Fruit fly (Drosophila melanogaster) whole organism, embryonic: Measurements from ENCODE around the gene NdufV3.
A peak's percentile ranks its signal among the peaks of the same experiment; 100 is the strongest.

Experiments
- Ada2b ChIP-seq: fragments of 200-800 bp; sonication (Bioruptor generic); IDR thresholded peaks from 2 replicates; pipeline ENCODE4 v1.3.6; 2022; ENCODE audit warnings: missing biosample characterization, missing genetic modification characterization
- BEAF-32 ChIP-seq: fragments of 200-800 bp; sonication (Bioruptor generic); optimal IDR thresholded peaks from 3 replicates; lab custom pipeline; 2017; ENCODE audit warnings: missing biosample characterization, missing genetic modification characterization, mild to moderate bottlenecking, moderate library complexity, missing genetic modification reagents
- CG10147 ChIP-seq: fragments of 200-800 bp; sonication (Bioruptor generic); optimal IDR thresholded peaks from 2 replicates; lab custom pipeline; 2019; ENCODE audit warnings: missing biosample characterization, mild to moderate bottlenecking, missing genetic modification characterization, moderate library complexity
- CG11695 ChIP-seq: fragments of 200-800 bp; sonication (Bioruptor generic); IDR thresholded peaks from 3 replicates; pipeline ENCODE4 v1.3.6; 2022; ENCODE audit warnings: missing biosample characterization, missing genetic modification characterization
- CG1233 ChIP-seq: fragments of 200-800 bp; sonication (Bioruptor generic); optimal IDR thresholded peaks from 4 replicates; lab custom pipeline; 2018; ENCODE audit warnings: missing biosample characterization, mild to moderate bottlenecking, missing genetic modification characterization
- CG13287 ChIP-seq: fragments of 200-800 bp; sonication (Bioruptor generic); IDR thresholded peaks from 2 replicates; pipeline ENCODE4 v1.3.6; 2022; ENCODE audit warnings: missing biosample characterization, missing genetic modification characterization; ENCODE audit not compliant: partially characterized antibody
- CG13894 ChIP-seq: fragments of 200-800 bp; sonication (Bioruptor generic); optimal IDR thresholded peaks from 3 replicates; lab custom pipeline; 2018; ENCODE audit warnings: missing biosample characterization, mild to moderate bottlenecking, missing genetic modification characterization, moderate library complexity
- CG16813 ChIP-seq: fragments of 200-800 bp; sonication (Bioruptor generic); IDR thresholded peaks from 3 replicates; pipeline ENCODE4 v1.3.6; 2022; ENCODE audit warnings: missing biosample characterization, missing genetic modification characterization; ENCODE audit not compliant: partially characterized antibody
- CG2116 ChIP-seq: fragments of 200-800 bp; sonication (Bioruptor generic); optimal IDR thresholded peaks from 3 replicates; lab custom pipeline; 2018; ENCODE audit warnings: missing biosample characterization, mild to moderate bottlenecking, missing genetic modification characterization
- CG32532 ChIP-seq: fragments of 200-800 bp; sonication (Bioruptor generic); IDR thresholded peaks from 2 replicates; pipeline ENCODE4 v1.3.6; 2022; ENCODE audit warnings: missing biosample characterization, missing genetic modification characterization
- CG34422 ChIP-seq: fragments of 200-800 bp; sonication (Bioruptor generic); IDR thresholded peaks from 3 replicates; pipeline ENCODE4 v1.3.6; 2022; ENCODE audit warnings: missing biosample characterization, missing genetic modification characterization
- CG3847 ChIP-seq: fragments of 200-800 bp; sonication (Bioruptor generic); IDR thresholded peaks from 2 replicates; pipeline ENCODE4 v1.3.6; 2022; ENCODE audit warnings: missing biosample characterization, missing genetic modification characterization
- CG4854 ChIP-seq: fragments of 200-800 bp; sonication (Bioruptor generic); optimal IDR thresholded peaks from 2 replicates; lab custom pipeline; 2016; ENCODE audit warnings: missing biosample characterization, missing genetic modification characterization, inconsistent platforms
- CG6689 ChIP-seq: fragments of 200-800 bp; sonication (Bioruptor generic); IDR thresholded peaks from 2 replicates; pipeline ENCODE4 v1.3.6; 2022; ENCODE audit warnings: missing biosample characterization, missing genetic modification characterization
- CG8359 ChIP-seq: fragments of 200-800 bp; sonication (Bioruptor generic); optimal IDR thresholded peaks from 2 replicates; lab custom pipeline; 2017; ENCODE audit warnings: missing biosample characterization, mild to moderate bottlenecking, missing genetic modification characterization, borderline replicate concordance
- CG8944 ChIP-seq: fragments of 200-800 bp; sonication (Bioruptor generic); optimal IDR thresholded peaks from 3 replicates; lab custom pipeline; 2016; ENCODE audit warnings: missing biosample characterization, missing genetic modification characterization
- Dll ChIP-seq: fragments of 200-800 bp; sonication (Bioruptor generic); IDR thresholded peaks from 4 replicates; pipeline ENCODE4 v1.3.6; 2022; ENCODE audit warnings: missing biosample characterization, missing genetic modification characterization; ENCODE audit not compliant: partially characterized antibody
- Dref ChIP-seq: fragments of 200-800 bp; sonication (Bioruptor generic); IDR thresholded peaks from 2 replicates; pipeline ENCODE4 v1.3.6; 2022; ENCODE audit warnings: missing biosample characterization, missing genetic modification characterization
- Elba2 ChIP-seq: fragments of 200-800 bp; sonication (Bioruptor generic); optimal IDR thresholded peaks from 3 replicates; lab custom pipeline; 2016; ENCODE audit warnings: missing biosample characterization, missing genetic modification characterization
- Fer3 ChIP-seq: fragments of 200-800 bp; sonication (Bioruptor generic); optimal IDR thresholded peaks from 2 replicates; lab custom pipeline; 2018; ENCODE audit warnings: missing biosample characterization, mild to moderate bottlenecking, missing genetic modification characterization, moderate library complexity
- Hmx ChIP-seq: fragments of 200-800 bp; sonication (Bioruptor generic); optimal IDR thresholded peaks from 2 replicates; lab custom pipeline; 2016; ENCODE audit warnings: missing biosample characterization, missing genetic modification characterization
- Myb ChIP-seq: fragments of 200-800 bp; sonication (Bioruptor generic); optimal IDR thresholded peaks from 2 replicates; lab custom pipeline; 2016; ENCODE audit warnings: missing biosample characterization, missing genetic modification characterization
- Opbp ChIP-seq: fragments of 200-800 bp; sonication (Bioruptor generic); IDR thresholded peaks from 3 replicates; pipeline ENCODE4 v1.3.6; 2022; ENCODE audit warnings: missing biosample characterization, missing genetic modification characterization; ENCODE audit not compliant: partially characterized antibody
- PHDP ChIP-seq: fragments of 200-800 bp; sonication (Bioruptor generic); optimal IDR thresholded peaks from 3 replicates; lab custom pipeline; 2018; ENCODE audit warnings: missing biosample characterization, mild to moderate bottlenecking, missing genetic modification characterization, moderate library complexity
- Pdp1 ChIP-seq, 2 experiments: fragments of 200-800 bp; sonication (Bioruptor generic); optimal IDR thresholded peaks; 3 replicates each; lab custom pipeline; 2016; ENCODE audit warnings: missing biosample characterization in 2 of 2, missing genetic modification characterization in 2 of 2, mild to moderate bottlenecking in 1 of 2, moderate library complexity in 1 of 2
- Ravus ChIP-seq: fragments of 200-800 bp; sonication (Bioruptor generic); IDR thresholded peaks from 2 replicates; pipeline ENCODE4 v1.3.6; 2022; ENCODE audit warnings: missing biosample characterization, missing genetic modification characterization
- Scr ChIP-seq: fragments of 200-800 bp; sonication (Bioruptor generic); IDR thresholded peaks from 2 replicates; pipeline ENCODE4 v1.3.6; 2022; ENCODE audit warnings: missing biosample characterization, missing genetic modification characterization; ENCODE audit not compliant: partially characterized antibody
- Sin3A ChIP-seq: fragments of >200 bp; optimal IDR thresholded peaks from 2 replicates; lab custom pipeline; 2018
- Stat92E ChIP-seq, 3 experiments: fragments of >200 bp in 2 of 3; fragments of 200-800 bp in 1 of 3; sonication (Bioruptor generic) in 1 of 3; optimal IDR thresholded peaks; 2 replicates each; lab custom pipeline; 2017 to 2019; ENCODE audit warnings: missing biosample characterization in 3 of 3, missing genetic modification characterization in 3 of 3, mild to moderate bottlenecking in 1 of 3, moderate library complexity in 1 of 3
- bab2 ChIP-seq: fragments of 200-800 bp; sonication (Bioruptor generic); optimal IDR thresholded peaks from 2 replicates; lab custom pipeline; 2016; ENCODE audit warnings: missing biosample characterization, missing genetic modification characterization
- bigmax ChIP-seq: fragments of 200-800 bp; sonication (Bioruptor generic); optimal IDR thresholded peaks from 2 replicates; lab custom pipeline; 2018; ENCODE audit warnings: missing biosample characterization, mild to moderate bottlenecking, missing genetic modification characterization
- dpn ChIP-seq, 2 experiments: fragments of 200-800 bp; sonication (Bioruptor generic); optimal IDR thresholded peaks; 3 replicates each; lab custom pipeline; 2016; ENCODE audit warnings: missing biosample characterization in 2 of 2, missing genetic modification characterization in 2 of 2
- fd64A ChIP-seq: fragments of 200-800 bp; sonication (Bioruptor generic); optimal IDR thresholded peaks from 3 replicates; lab custom pipeline; 2018; ENCODE audit warnings: missing biosample characterization, mild to moderate bottlenecking, missing genetic modification characterization
- gsb-n ChIP-seq: fragments of 200-800 bp; sonication (Bioruptor generic); optimal IDR thresholded peaks from 3 replicates; lab custom pipeline; 2018; ENCODE audit warnings: missing biosample characterization, mild to moderate bottlenecking, missing genetic modification characterization
- her ChIP-seq: fragments of 200-800 bp; sonication (Bioruptor generic); optimal IDR thresholded peaks from 2 replicates; lab custom pipeline; 2016; ENCODE audit warnings: missing biosample characterization, missing genetic modification characterization
- inv ChIP-seq: fragments of 200-800 bp; sonication (Bioruptor generic); IDR thresholded peaks from 2 replicates; pipeline ENCODE4 v1.3.6; 2022; ENCODE audit warnings: missing biosample characterization, missing genetic modification characterization; ENCODE audit not compliant: partially characterized antibody
- jigr1 ChIP-seq: fragments of 200-800 bp; sonication (Bioruptor generic); IDR thresholded peaks from 3 replicates; pipeline ENCODE4 v1.3.6; 2022; ENCODE audit warnings: missing biosample characterization, missing genetic modification characterization
- nom ChIP-seq: fragments of 200-800 bp; sonication (Bioruptor generic); optimal IDR thresholded peaks from 2 replicates; lab custom pipeline; 2017; ENCODE audit warnings: missing biosample characterization, missing genetic modification characterization, mild to moderate bottlenecking, moderate library complexity, missing genetic modification reagents
- p53 ChIP-seq: fragments of 200-800 bp; sonication (Bioruptor generic); optimal IDR thresholded peaks from 2 replicates; lab custom pipeline; 2016; ENCODE audit warnings: missing biosample characterization, missing genetic modification characterization
- pho ChIP-seq: fragments of 200-800 bp; sonication (Bioruptor generic); optimal IDR thresholded peaks from 2 replicates; lab custom pipeline; 2016; ENCODE audit warnings: missing biosample characterization, missing genetic modification characterization
- phol ChIP-seq: fragments of 200-800 bp; sonication (Bioruptor generic); optimal IDR thresholded peaks from 3 replicates; lab custom pipeline; 2018; ENCODE audit warnings: missing biosample characterization, mild to moderate bottlenecking, missing genetic modification characterization, moderate library complexity
- ranshi ChIP-seq: fragments of 200-800 bp; sonication (Bioruptor generic); IDR thresholded peaks from 2 replicates; pipeline ENCODE4 v1.3.6; 2022; ENCODE audit warnings: missing biosample characterization, missing genetic modification characterization
- repo ChIP-seq: fragments of 200-800 bp; sonication (Bioruptor generic); optimal IDR thresholded peaks from 2 replicates; lab custom pipeline; 2016; ENCODE audit warnings: missing biosample characterization, missing genetic modification characterization
- row ChIP-seq: fragments of 200-800 bp; sonication (Bioruptor generic); IDR thresholded peaks from 3 replicates; pipeline ENCODE4 v1.3.6; 2022; ENCODE audit warnings: missing biosample characterization, missing genetic modification characterization
- run ChIP-seq: fragments of 200-800 bp; sonication (Bioruptor generic); optimal IDR thresholded peaks from 3 replicates; lab custom pipeline; 2018; ENCODE audit warnings: missing biosample characterization, mild to moderate bottlenecking, missing genetic modification characterization
- sna ChIP-seq: fragments of 200-800 bp; sonication (Bioruptor generic); IDR thresholded peaks from 2 replicates; pipeline ENCODE4 v1.3.6; 2022; ENCODE audit warnings: missing biosample characterization, missing genetic modification characterization; ENCODE audit not compliant: partially characterized antibody
- sob ChIP-seq: fragments of 200-800 bp; sonication (Bioruptor generic); IDR thresholded peaks from 2 replicates; pipeline ENCODE4 v1.3.6; 2022; ENCODE audit warnings: missing biosample characterization, missing genetic modification characterization
- stc ChIP-seq: fragments of 200-800 bp; sonication (Bioruptor generic); IDR thresholded peaks from 2 replicates; pipeline ENCODE4 v1.3.6; 2022; ENCODE audit warnings: missing biosample characterization, missing genetic modification characterization
- unc-4 ChIP-seq: fragments of 200-800 bp; sonication (Bioruptor generic); IDR thresholded peaks from 2 replicates; pipeline ENCODE4 v1.3.6; 2022; ENCODE audit warnings: missing biosample characterization, missing genetic modification characterization; ENCODE audit not compliant: partially characterized antibody

Gene NdufV3

dm6 chrX:11355708-11356174 is 5.9 kb downstream of the NdufV3 start, which contains the start of gene dsh (continued):
- TF ChIP-seq CG13894 (tag; lab: Kevin White, UChicago) (no peak), pho (GFP tag; lab: Kevin White, UChicago) (no peak), inv (peak; percentile 38; the same call in 1 of the 2 replicates), CG10147 (GFP tag; lab: Kevin White, UChicago) (no peak), Stat92E (GFP tag; optimal IDR thresholded peaks at IDR 0.05; lab: Kevin White, UChicago) (peak in 1 of 3 experiments; percentile 1), CG13287 (GFP tag; lab: Robert Waterston, UW) (peak; percentile 68), fd64A (GFP tag; lab: Kevin White, UChicago) (no peak), Dref (GFP tag; lab: Robert Waterston, UW) (peak; percentile 61), Hmx (GFP tag; lab: Kevin White, UChicago) (no peak), ranshi (GFP tag; lab: Robert Waterston, UW) (no peak), nom (GFP tag; lab: Kevin White, UChicago) (peak; percentile 41), row (GFP tag; lab: Robert Waterston, UW) (peak; percentile 60), CG4854 (GFP tag; lab: Kevin White, UChicago) (no peak), Scr (GFP tag; lab: Robert Waterston, UW) (peak; percentile 59), CG6689 (GFP tag; lab: Robert Waterston, UW) (peak; percentile 23; the same call in 1 of the 2 replicates), CG3847 (GFP tag; lab: Robert Waterston, UW) (peak; percentile 58), Elba2 (GFP tag; lab: Kevin White, UChicago) (peak; percentile 34), Dll (GFP tag; lab: Robert Waterston, UW) (peak; percentile 75), Pdp1 (GFP tag; optimal IDR thresholded peaks at IDR 0.05; lab: Kevin White, UChicago) (peak in 1 of 2 experiments; percentile 27), Fer3 (tag; lab: Kevin White, UChicago) (no peak), p53 (GFP tag; lab: Kevin White, UChicago) (no peak), Opbp (GFP tag; lab: Robert Waterston, UW) (0 out of 3 replicates have a peak, but pooled peaks have one; percentile 6), CG8359 (no peak), bigmax (GFP tag; lab: Kevin White, UChicago) (no peak), CG8944 (GFP tag; lab: Kevin White, UChicago) (no peak), gsb-n (no peak), CG1233 (GFP tag; lab: Kevin White, UChicago) (no peak), Sin3A (lab: Kevin White, UChicago) (peak; percentile 48), PHDP (tag; lab: Kevin White, UChicago) (no peak), CG11695 (no peak), her (GFP tag; lab: Kevin White, UChicago) (no peak), Ravus (no peak), unc-4 (peak; percentile 60), phol (peak; percentile 3), Ada2b (GFP tag; lab: Robert Waterston, UW) (no peak), sob (GFP tag; lab: Robert Waterston, UW) (0 out of 2 replicates have a peak, but pooled peaks have one; percentile 7), dpn (GFP tag; optimal IDR thresholded peaks at IDR 0.05; lab: Kevin White, UChicago) (peak in 1 of 2 experiments; percentile 7), stc (no peak), CG16813 (peak; percentile 45; the same call in 2 of the 3 replicates), run (tag; lab: Kevin White, UChicago) (no peak), jigr1 (no peak), CG2116 (GFP tag; lab: Kevin White, UChicago) (peak; percentile 56), bab2 (GFP tag; lab: Kevin White, UChicago) (no peak), CG34422 (0 out of 3 replicates have a peak, but pooled peaks have one; percentile 48), Myb (GFP tag; lab: Kevin White, UChicago) (peak; percentile 65), sna (GFP tag; lab: Robert Waterston, UW) (0 out of 2 replicates have a peak, but pooled peaks have one; percentile 29), repo (GFP tag; lab: Kevin White, UChicago) (no peak), BEAF-32 (GFP tag; lab: Kevin White, UChicago) (peak; percentile 74), CG32532 (GFP tag; lab: Robert Waterston, UW) (peak; percentile 37; the same call in 1 of the 2 replicates)
